Fruit fly (Drosophila melanogaster) whole organism, adult: ENCODE data around the gene CG15725.

ENCODE experiments used
- CG11617 ChIP-seq: fragments of 200-800 bp; sonication (Bioruptor generic); optimal IDR thresholded peaks from 2 replicates; lab custom pipeline; 2017; ENCODE audit warnings: mild to moderate bottlenecking, missing biosample characterization, missing genetic modification reagents, missing genetic modification characterization
- CG12768 ChIP-seq: fragments of 200-800 bp; sonication (Bioruptor generic); optimal IDR thresholded peaks from 2 replicates; lab custom pipeline; 2017; ENCODE audit warnings: missing biosample characterization, missing genetic modification characterization, mild to moderate bottlenecking, moderate library complexity, missing genetic modification reagents
- CG14711 ChIP-seq: fragments of 200-800 bp; sonication (Bioruptor generic); optimal IDR thresholded peaks from 2 replicates; lab custom pipeline; 2018; ENCODE audit warnings: missing biosample characterization, mild to moderate bottlenecking, missing genetic modification characterization, moderate library complexity
- CG1620 ChIP-seq: fragments of 200-800 bp; sonication (Bioruptor generic); optimal IDR thresholded peaks from 2 replicates; lab custom pipeline; 2016; ENCODE audit warnings: missing biosample characterization, missing genetic modification characterization
- CG33017 ChIP-seq: fragments of 200-800 bp; sonication (Bioruptor generic); optimal IDR thresholded peaks from 2 replicates; lab custom pipeline; 2018; ENCODE audit warnings: missing biosample characterization, mild to moderate bottlenecking, missing genetic modification characterization, moderate library complexity
- CG5204 ChIP-seq: fragments of 200-800 bp; sonication (Bioruptor generic); optimal IDR thresholded peaks from 2 replicates; lab custom pipeline; 2016; ENCODE audit warnings: missing biosample characterization, missing genetic modification characterization
- CG7045 ChIP-seq: fragments of 200-800 bp; sonication (Bioruptor generic); optimal IDR thresholded peaks from 2 replicates; lab custom pipeline; 2017; ENCODE audit warnings: missing biosample characterization, mild to moderate bottlenecking, missing genetic modification characterization
- CG7101 ChIP-seq: fragments of 200-800 bp; sonication (Bioruptor generic); optimal IDR thresholded peaks from 2 replicates; lab custom pipeline; 2018; ENCODE audit warnings: missing biosample characterization, mild to moderate bottlenecking, missing genetic modification characterization, moderate library complexity
- Clk ChIP-seq: fragments of 200-800 bp; sonication (Bioruptor generic); optimal IDR thresholded peaks from 2 replicates; lab custom pipeline; 2017; ENCODE audit warnings: missing biosample characterization, missing genetic modification characterization
- Crg-1 ChIP-seq: fragments of 200-800 bp; sonication (Bioruptor generic); optimal IDR thresholded peaks from 2 replicates; lab custom pipeline; 2016; ENCODE audit warnings: missing biosample characterization, missing genetic modification characterization
- Hr96 ChIP-seq: fragments of 200-800 bp; sonication (Bioruptor generic); optimal IDR thresholded peaks from 2 replicates; lab custom pipeline; 2016; ENCODE audit warnings: missing biosample characterization, missing genetic modification characterization
- Mnt ChIP-seq: fragments of 200-800 bp; sonication (Bioruptor generic); optimal IDR thresholded peaks from 2 replicates; lab custom pipeline; 2016; ENCODE audit warnings: missing biosample characterization, mild to moderate bottlenecking, missing genetic modification characterization
- bab1 ChIP-seq: fragments of 200-800 bp; sonication (Bioruptor generic); optimal IDR thresholded peaks from 3 replicates; lab custom pipeline; 2019; ENCODE audit warnings: missing biosample characterization, mild to moderate bottlenecking, missing genetic modification characterization, moderate library complexity
- cic ChIP-seq: fragments of 200-800 bp; sonication (Bioruptor generic); optimal IDR thresholded peaks from 2 replicates; lab custom pipeline; 2017; ENCODE audit warnings: missing biosample characterization, mild to moderate bottlenecking, missing genetic modification characterization, moderate library complexity
- cnc ChIP-seq, 2 experiments: fragments of >200 bp; optimal IDR thresholded peaks; 2 replicates each; lab custom pipeline; 2017
- kay ChIP-seq: fragments of 200-800 bp; sonication (Bioruptor generic); peaks from one replicate; lab custom pipeline; 2016; ENCODE audit warnings: missing biosample characterization, missing genetic modification characterization, borderline replicate concordance
- ovo ChIP-seq: fragments of 200-800 bp; sonication (Bioruptor generic); optimal IDR thresholded peaks from 2 replicates; lab custom pipeline; 2016; ENCODE audit warnings: missing biosample characterization, missing genetic modification characterization
- pad ChIP-seq: fragments of 200-800 bp; sonication (Bioruptor generic); optimal IDR thresholded peaks from 3 replicates; lab custom pipeline; 2017; ENCODE audit warnings: missing biosample characterization, missing genetic modification characterization, mild to moderate bottlenecking, moderate library complexity, missing genetic modification reagents
- tj ChIP-seq: fragments of 200-800 bp; sonication (Bioruptor generic); optimal IDR thresholded peaks from 3 replicates; lab custom pipeline; 2017; ENCODE audit warnings: missing biosample characterization, mild to moderate bottlenecking, missing genetic modification characterization, moderate library complexity
- toe ChIP-seq: fragments of 200-800 bp; sonication (Bioruptor generic); optimal IDR thresholded peaks from 2 replicates; lab custom pipeline; 2016; ENCODE audit warnings: missing biosample characterization, missing genetic modification characterization

CG15725 gene

DNA sequence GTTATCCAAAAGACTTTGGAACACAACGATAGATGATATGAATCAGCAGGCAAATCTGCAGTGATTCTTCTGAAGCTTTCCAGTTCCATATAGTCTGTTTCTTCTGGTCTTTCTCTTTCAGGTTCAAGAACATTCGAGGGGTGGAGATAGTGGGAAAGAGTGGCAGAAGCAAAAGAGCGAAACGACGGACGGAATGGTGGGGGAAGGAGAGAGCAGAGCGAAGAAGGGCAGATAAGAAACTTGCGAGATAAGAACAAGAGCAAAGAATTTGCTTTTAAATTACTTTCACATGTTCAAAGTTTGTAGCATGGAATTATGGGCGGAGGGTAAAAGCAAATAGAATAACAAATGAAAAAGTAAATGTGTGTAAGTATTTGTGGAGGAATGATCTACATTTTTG, 33.4 kb downstream of the CG15725 start:
- TF ChIP-seq cic (no peak), CG7101 (tag; lab: Kevin White, UChicago) (peak; percentile 12), pad (peak; percentile 15), cnc (optimal IDR thresholded peaks at IDR 0.05; lab: Kevin White, UChicago) (no peak), CG14711 (tag; lab: Kevin White, UChicago) (no peak)

DNA sequence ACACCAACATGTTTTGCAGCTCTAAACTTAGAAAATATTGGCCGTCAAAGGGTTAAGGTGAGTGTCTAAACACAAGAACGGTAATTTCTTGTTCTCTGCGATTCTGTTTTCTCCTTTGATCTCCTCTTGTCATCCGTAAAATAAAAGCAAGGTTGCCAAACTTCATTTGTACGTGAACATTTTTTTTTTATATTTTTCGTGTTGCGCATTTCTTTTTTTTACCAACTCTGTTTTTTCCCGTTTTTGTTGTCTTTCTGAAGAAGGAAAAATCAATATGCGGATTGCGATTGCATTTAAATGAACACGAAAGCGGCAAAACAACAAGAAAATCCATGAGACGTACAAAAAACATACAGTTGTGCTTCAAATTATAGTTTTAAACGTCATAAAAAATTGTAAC, 34.1 kb downstream of the CG15725 start:
- TF ChIP-seq kay (GFP tag; lab: Kevin White, UChicago): no peak
- TF ChIP-seq Hr96 (GFP tag; lab: Kevin White, UChicago): no peak
- TF ChIP-seq tj: no peak
- no peak for TF ChIP-seq CG1620 (GFP tag; lab: Kevin White, UChicago)

dm6 chrX:12740441-12740840, 34.8 kb downstream of the CG15725 start:
- no peak for TF ChIP-seq CG12768 (GFP tag; lab: Kevin White, UChicago)

DNA sequence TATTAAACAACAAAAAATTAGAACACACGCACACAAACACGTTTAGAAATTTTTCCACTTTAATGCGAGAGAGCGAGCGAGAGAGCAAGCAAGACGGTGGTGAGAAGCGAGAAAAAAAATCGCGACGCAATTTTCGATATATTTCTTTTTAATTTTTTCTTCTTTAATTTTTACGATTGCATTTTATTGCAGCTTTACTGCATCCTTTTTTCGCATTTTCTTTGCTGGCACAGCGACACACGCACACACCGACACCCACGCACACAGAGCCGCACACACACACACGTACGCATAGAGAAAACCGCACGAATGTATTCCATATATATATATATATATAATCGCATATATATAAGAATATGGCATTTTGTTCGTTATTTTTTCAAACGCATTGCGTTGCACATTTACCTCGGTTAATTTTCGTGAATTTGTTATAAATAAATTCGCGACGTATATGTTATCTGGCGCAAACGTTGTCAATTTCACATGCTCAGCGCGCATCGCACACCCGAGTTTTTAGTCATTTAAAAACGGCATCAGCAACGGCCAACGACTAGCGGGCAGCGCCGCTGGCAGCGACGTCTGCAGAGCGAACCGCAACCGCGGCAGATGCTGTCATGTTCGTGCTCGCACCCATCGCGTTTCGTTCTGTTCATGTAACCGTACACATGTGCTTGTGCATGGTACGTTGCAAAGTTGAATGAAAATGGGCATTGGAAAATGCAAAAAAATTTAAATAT, 36.4 kb downstream of the CG15725 start, which contains the start of gene Smr:
Gene Smr (minus strand): TSS at position 705 of the 737 bp plus-strand sequence.
- no peak for TF ChIP-seq CG33017 (tag; lab: Kevin White, UChicago)
- peak; percentile 74 for TF ChIP-seq tj
- TF ChIP-seq Mnt (GFP tag; lab: Kevin White, UChicago): peak; percentile 25
- no peak for TF ChIP-seq CG5204 (GFP tag; lab: Kevin White, UChicago)
- TF ChIP-seq Crg-1 (GFP tag; lab: Kevin White, UChicago): no peak
- no peak for TF ChIP-seq CG1620 (GFP tag; lab: Kevin White, UChicago)
- TF ChIP-seq CG14711 (tag; lab: Kevin White, UChicago): no peak
- TF ChIP-seq bab1 (GFP tag; lab: Kevin White, UChicago): no peak
- TF ChIP-seq cnc (optimal IDR thresholded peaks at IDR 0.05; lab: Kevin White, UChicago): no peak
- TF ChIP-seq Hr96 (GFP tag; lab: Kevin White, UChicago): no peak
- no peak for TF ChIP-seq CG12768 (GFP tag; lab: Kevin White, UChicago)
- peak; percentile 29 for TF ChIP-seq cic
- TF ChIP-seq kay (GFP tag; lab: Kevin White, UChicago): no peak
- TF ChIP-seq toe (GFP tag; lab: Kevin White, UChicago): no peak
- no peak for TF ChIP-seq CG11617 (GFP tag; lab: Kevin White, UChicago)
- no peak for TF ChIP-seq ovo (GFP tag; lab: Kevin White, UChicago)
- no peak for TF ChIP-seq pad

DNA sequence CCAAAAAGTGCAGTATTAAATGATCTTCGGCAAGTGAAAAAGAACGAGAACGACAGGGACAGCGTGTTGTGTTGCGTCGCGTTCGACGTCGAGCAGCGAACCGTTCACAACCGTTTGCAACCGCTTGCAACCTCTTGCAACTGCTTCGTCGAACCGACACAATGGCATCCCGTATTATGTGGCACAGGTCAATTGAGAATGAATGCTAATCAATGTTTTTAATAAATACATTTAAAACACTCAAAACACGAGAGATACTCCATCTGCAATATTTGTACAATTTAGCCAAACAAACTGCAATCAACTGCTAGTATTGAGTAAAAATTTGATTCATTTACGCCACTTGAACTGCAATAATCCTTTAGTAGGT, 37.0 kb downstream of the CG15725 start:
- TF ChIP-seq CG7101 (tag; lab: Kevin White, UChicago) (no peak), Mnt (GFP tag; lab: Kevin White, UChicago) (no peak), kay (GFP tag; lab: Kevin White, UChicago) (no peak), Clk (GFP tag; lab: Kevin White, UChicago) (no peak), Crg-1 (GFP tag; lab: Kevin White, UChicago) (no peak), tj (no peak), CG33017 (tag; lab: Kevin White, UChicago) (no peak), Hr96 (GFP tag; lab: Kevin White, UChicago) (no peak), cnc (optimal IDR thresholded peaks at IDR 0.05; lab: Kevin White, UChicago) (no peak), CG12768 (GFP tag; lab: Kevin White, UChicago) (no peak), ovo (GFP tag; lab: Kevin White, UChicago) (no peak), cic (no peak), CG11617 (GFP tag; lab: Kevin White, UChicago) (no peak), CG1620 (GFP tag; lab: Kevin White, UChicago) (no peak), bab1 (GFP tag; lab: Kevin White, UChicago) (no peak), CG5204 (GFP tag; lab: Kevin White, UChicago) (no peak)

DNA sequence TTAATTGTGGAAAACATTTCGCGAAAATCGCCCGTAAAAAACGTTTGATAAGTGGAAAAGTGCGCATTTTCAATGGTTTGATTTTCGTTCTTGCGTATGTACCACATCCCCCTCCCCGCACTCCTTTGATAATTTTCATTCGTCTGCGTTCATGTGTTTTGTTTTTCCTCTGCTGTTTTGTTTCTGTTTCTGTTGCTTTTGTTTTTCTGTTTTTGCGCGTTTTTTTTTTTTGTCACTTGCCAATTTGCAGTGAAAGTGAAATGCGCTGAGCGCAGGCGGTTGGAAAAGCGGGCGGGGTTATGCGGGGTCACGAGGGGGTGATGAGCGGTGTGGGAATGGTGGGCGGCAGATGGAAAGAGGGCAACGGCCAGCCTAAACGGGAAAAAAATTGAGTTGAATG, 37.6 kb downstream of the CG15725 start:
- TF ChIP-seq tj (peak; percentile 38), CG33017 (tag; lab: Kevin White, UChicago) (no peak)

DNA sequence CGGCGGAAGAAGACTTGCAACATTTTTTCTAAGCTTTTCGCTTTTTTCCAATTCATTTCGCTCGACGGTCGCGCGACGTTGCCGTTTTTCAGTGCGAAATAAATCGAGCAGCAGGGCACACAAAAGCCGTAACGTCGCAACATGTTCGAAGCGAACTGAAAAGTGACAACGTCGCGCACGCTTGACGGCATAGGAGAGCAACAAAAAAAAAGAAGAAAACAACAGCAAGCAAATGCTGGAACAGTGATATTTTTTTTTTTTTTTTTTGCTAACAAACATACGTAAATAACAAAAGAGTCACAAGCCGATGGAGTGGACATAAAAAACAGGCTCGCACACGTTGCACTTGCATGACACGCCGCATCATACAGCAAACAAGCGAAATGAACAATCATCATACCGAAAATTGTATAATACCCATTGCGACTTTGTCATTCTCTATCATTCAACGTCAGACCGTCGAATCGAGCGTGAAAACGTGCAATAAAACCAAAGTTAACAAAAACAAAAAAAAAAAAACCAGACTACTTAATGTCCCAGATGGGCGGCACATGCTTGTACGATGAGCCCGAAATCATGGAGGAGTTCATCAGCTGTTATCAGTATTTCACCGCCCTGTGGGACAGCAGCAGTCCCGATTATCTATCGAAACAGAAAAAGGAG, 38.5 kb downstream of the CG15725 start, which contains the start of gene CG4004:
Gene CG4004 (plus strand): TSS at position 187 of the 663 bp plus-strand sequence.
- TF ChIP-seq CG12768 (GFP tag; lab: Kevin White, UChicago) (no peak), cnc (optimal IDR thresholded peaks at IDR 0.05; lab: Kevin White, UChicago) (no peak), bab1 (GFP tag; lab: Kevin White, UChicago) (peak; percentile 39), Mnt (GFP tag; lab: Kevin White, UChicago) (peak; percentile 23), CG1620 (GFP tag; lab: Kevin White, UChicago) (peak; percentile 4), CG7045 (no peak), CG33017 (tag; lab: Kevin White, UChicago) (no peak), Crg-1 (GFP tag; lab: Kevin White, UChicago) (no peak), Hr96 (GFP tag; lab: Kevin White, UChicago) (no peak), kay (GFP tag; lab: Kevin White, UChicago) (no peak), Clk (GFP tag; lab: Kevin White, UChicago) (no peak), cic (no peak), toe (GFP tag; lab: Kevin White, UChicago) (no peak), tj (peak; percentile 30), CG5204 (GFP tag; lab: Kevin White, UChicago) (no peak), CG11617 (GFP tag; lab: Kevin White, UChicago) (peak; percentile 39), pad (peak; percentile 8), ovo (GFP tag; lab: Kevin White, UChicago) (no peak), CG7101 (tag; lab: Kevin White, UChicago) (peak; percentile 25), CG14711 (tag; lab: Kevin White, UChicago) (no peak)
